Worm (Caenorhabditis elegans) whole organism, L4/young adult: Measurements from ENCODE around the gene T25G12.3.

Experiments used
- dao-5 ChIP-seq: sonication (generic microtip); optimal IDR thresholded peaks from 2 replicates; lab custom pipeline; 2016; ENCODE audit warnings: missing genotype, missing genetic modification characterization, moderate library complexity, missing compliant biosample characterization
- him-1 ChIP-seq: sonication (generic microtip); optimal IDR thresholded peaks from 2 replicates; lab custom pipeline; 2016; ENCODE audit warnings: missing genotype, missing genetic modification reagents, missing genetic modification characterization, missing compliant biosample characterization

- TF ChIP-seq him-1 (tag; lab: Kevin White, UChicago) (no peak), dao-5 (tag; lab: Kevin White, UChicago) (no peak)
Measured at ce11 chrX:17215753-17216152, 15.7 kb upstream of the T25G12.3 start.
